Worm (Caenorhabditis elegans): ENCODE data around the gene F18E9.1.
"Not testable (repeated sequence)": the region's sequence is repeated elsewhere in the genome, so short reads cannot be mapped to it uniquely, and the experiment has no call there.

Gene F18E9.1

DNA sequence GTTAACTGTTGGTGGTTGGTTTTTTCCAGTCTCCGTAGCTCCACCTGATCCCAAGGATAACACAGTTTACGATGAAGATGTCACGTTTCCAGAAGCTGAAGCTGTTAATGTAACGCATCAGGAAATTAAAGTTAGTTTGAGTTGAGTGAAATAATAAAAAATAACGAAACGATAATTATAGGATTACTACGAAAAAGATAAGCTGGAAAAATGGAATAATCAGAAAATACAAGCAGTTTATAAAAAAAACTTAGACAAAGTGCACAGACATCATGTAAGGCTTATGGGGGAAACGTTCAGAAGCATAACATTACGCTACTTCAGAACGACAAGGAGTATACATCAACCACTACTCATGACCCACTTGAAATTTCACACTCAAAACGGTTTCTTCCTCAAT is 19.9 kb upstream of the F18E9.1 start, which contains the start of gene F18E9.8:
Gene F18E9.8, minus strand, starts transcription at position 101 of the 400 bp plus-strand sequence.
- TF ChIP-seq unc-62 (GFP tag; optimal IDR thresholded peaks at IDR 0.05): no peak

DNA sequence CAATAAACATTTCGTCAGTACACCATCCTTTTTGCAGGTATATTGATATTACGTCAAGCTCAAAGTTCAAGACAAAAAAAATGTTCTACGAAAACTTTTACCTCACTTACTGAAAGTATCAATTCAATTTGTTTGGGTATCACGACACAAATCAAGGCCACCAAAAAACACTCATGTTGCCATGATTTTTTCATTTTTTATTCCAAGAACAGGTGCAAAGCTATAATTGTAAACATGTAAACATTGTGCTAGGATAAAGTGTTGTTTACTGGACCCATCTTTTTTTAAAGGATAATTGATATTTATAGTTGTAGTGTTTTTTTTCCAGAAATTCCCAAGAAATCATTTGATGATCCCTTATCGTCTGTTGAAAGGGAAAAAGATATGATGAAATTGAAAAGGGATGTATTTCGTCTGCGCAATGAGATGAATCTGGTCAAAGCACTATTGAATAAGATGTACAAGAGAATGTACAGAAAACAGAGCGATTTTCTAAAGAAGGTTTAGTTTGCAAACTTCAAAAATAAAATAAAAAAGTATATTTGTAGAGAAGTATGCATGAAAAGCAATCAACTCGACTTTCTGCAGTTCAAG is 18.5 kb upstream of the F18E9.1 start:
- TF ChIP-seq unc-62 (GFP tag; optimal IDR thresholded peaks at IDR 0.05): no peak

DNA sequence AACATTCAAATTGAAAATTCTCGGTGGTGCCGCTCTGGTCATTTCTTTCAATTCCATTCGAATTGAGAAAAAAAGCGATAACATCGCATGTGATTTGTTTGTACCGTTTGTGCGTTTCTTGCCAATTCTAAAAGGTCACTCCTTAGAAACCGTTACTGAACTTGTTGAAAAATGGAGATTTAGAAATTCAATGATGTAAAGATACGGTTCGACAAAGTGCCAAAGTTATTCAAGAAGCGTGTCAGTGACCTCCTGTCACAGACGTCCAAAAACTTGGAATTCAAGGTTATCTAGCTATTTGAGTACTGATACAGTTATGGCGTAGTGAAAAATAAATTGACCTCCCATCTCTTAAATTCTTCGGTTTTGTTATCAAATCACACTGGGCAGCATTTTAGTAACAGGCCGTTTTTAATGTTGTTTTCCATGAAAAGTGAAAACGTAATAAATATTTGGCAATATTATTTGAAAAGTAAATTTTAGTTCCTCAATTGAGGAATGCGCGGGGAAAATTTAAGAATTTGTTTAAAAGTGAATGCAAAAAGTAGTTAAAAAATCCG is 16.4 kb upstream of the F18E9.1 start:
- no peak for TF ChIP-seq unc-62 (GFP tag; optimal IDR thresholded peaks at IDR 0.05)

DNA sequence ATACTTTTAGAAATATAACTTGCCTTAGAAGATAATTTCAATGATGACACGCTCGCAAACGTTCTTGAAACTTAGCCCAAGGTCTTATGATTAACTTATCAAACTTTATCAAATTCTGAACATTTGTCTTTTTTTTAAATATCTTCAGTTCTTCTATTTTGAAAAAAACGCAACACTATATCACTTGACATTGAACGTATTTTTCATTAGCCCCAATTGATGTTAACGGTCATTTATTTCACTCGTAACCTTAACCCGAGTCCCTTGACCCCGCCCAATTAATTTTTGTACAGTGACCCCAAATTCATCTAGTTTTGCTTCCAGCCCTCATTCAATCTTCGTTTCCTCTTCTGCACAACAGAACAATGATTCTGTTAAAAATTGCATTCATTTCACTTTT is 15.5 kb upstream of the F18E9.1 start, which contains the start of gene F18E9.3:
Gene F18E9.3, plus strand, starts transcription at position 311 of the 400 bp plus-strand sequence.
- no peak for TF ChIP-seq unc-62 (GFP tag; optimal IDR thresholded peaks at IDR 0.05)

DNA sequence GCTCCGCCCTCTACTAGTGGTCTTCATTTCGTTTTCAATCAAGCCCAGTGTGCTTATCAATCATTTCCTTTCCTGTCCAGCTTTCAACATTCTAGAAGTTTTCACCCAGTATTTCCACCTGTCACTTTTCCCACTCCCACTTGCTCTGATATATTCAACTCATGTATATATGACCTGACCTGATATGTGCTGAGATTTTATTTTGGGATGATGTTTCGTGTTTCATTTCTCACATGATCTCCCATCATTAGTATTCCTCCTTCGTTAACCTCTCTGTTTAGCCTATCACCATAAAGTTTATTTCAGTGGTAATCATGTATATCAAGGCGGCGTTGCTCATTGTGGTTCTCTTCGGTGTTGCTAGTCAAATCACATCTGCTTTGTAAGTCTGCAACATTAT is 8.5 kb upstream of the F18E9.1 start, which contains the start of gene nlp-7:
Gene nlp-7, plus strand, starts transcription at position 301 of the 400 bp plus-strand sequence.
- TF ChIP-seq unc-62 (GFP tag; optimal IDR thresholded peaks at IDR 0.05): no peak

DNA sequence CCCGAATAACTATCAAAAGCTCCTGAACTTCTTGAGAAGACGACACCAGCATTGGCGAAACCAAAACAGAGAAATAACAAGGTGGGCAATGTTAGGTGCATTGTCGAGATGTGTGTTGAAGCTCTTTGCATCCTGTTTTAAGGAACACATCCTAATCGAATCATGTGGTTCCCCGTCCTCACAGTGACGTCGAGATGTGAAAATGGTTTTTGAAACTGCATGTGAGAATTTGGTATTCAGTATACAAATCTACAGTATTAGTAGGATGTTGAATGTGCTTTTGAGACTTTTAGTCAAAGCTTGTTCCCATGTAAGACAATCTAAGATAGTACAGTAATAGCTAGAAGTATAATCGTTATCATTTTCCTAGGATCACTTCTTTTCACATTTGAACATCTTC is 3.7 kb upstream of the F18E9.1 start, which contains the start of gene F18E9.7:
Gene F18E9.7, minus strand, starts transcription at position 101 of the 400 bp plus-strand sequence.
- TF ChIP-seq unc-62 (GFP tag; optimal IDR thresholded peaks at IDR 0.05): no peak

DNA sequence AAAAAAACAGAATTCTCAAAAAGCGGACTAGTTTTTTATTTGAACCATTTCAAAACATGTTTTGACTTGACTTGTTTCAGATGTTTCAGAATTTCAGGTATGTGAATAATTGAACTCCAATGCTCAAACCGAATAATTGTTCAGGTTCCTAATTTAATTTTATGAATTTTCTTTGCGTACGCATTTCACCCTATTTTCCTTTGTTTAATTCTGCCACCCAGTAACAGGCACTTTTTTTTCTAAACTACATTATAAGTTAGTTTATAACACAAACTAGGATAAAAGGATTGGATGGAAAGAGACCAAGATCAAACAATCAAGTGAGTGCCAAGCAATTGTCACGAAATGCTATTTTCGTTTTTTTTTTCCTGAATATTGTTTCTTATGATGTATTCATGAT is 2.8 kb upstream of the F18E9.1 start:
- no peak for TF ChIP-seq unc-62 (GFP tag; optimal IDR thresholded peaks at IDR 0.05)

DNA sequence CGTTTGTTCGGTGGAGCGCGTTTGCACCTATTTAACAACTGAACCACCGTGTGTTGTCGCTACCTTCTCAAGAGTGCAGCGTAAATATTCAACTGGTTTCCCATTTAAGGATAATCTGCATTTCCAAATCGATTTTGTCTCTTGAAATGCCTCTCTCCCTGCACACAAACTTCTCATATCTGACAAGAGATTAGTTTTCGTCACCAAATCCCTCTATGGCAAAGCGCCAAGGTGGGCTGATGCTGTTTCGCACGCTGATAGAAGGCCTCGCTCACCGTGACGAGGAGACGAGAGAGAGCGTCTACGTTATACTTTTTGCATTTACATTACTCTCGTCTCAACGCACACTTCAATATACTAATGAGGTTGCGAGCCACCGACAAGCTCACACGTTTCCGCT is 1.6 kb upstream of the F18E9.1 start:
- no peak for TF ChIP-seq unc-62 (GFP tag; optimal IDR thresholded peaks at IDR 0.05)

DNA sequence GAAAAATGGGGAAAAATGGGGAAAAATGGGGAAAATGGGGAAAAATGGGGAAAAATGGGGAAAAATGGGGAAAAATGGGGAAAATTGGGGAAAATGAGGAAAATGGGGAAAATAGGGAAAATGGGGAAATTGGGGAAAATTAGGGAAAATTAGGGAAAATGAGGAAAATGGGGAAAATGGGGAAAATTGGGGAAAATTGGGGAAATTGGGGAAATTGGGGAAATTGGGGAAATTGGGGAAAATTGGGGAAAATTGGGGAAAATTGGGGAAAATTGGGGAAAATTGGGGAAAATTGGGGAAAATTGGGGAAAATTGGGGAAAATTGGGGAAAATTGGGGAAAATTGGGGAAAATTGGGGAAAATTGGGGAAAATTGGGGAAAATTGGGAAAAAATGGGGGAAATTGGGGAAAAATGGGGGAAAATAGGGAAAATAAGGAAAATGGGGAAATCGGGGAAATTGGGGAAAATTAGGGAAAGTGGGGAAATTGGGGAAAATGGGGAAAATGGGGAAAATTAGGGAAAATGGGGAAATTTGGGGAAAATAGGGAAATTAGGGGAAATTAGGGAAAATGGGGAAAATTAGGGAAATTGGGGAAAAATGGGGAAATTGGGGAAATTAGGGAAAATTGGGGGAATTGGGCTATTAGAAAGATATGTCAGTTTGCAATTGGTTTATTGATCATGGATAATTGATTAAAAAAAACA is 1.5 kb downstream of the F18E9.1 start:
- no peak for TF ChIP-seq unc-62 (GFP tag; optimal IDR thresholded peaks at IDR 0.05)

DNA sequence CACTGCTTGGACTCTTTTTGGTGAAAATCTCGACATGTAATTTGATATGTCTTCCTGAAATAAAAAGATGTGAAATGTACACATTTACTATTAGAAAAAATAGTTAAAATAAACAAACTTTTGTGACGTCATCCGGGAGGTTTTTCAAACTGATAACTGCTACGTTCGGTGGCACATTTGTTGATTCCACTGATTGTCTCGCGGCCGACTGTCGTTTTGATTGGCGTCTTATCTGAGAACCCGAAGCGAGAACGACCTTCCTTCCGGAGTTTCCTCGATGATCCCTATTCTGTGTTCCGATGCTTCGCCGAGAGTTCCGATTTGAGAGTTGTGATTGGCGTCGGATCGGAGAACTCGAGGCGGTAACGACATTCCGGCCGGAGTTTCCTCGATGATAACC is 2.8 kb downstream of the F18E9.1 start:
- TF ChIP-seq unc-62 (GFP tag; optimal IDR thresholded peaks at IDR 0.05): no peak

DNA sequence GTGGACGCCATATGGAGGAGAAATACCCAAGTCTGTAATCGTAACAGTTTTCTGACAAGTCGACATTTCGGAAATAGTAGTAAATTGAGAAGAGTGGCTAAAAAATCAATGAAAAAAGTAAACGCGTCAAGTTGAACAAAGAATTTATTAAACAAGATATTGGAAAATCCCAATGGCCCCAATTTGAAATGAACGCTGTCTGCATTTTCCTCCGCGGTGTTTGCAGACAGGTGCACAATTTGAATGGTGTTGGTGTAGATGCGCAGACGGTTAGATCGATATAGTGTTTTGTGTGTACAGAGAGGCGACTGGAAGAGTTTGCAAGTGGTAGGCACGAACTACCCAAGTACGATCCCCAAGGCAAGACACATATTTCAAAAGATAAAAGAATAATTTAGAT is 3.7 kb downstream of the F18E9.1 start, which contains the start of the genes H35N09.2 and H35N09.1:
Gene H35N09.2, minus strand, starts transcription at position 54 of the 400 bp plus-strand sequence.
Gene H35N09.1, plus strand, starts transcription at position 335 of the 400 bp plus-strand sequence.
- TF ChIP-seq unc-62 (GFP tag; optimal IDR thresholded peaks at IDR 0.05): no peak

DNA sequence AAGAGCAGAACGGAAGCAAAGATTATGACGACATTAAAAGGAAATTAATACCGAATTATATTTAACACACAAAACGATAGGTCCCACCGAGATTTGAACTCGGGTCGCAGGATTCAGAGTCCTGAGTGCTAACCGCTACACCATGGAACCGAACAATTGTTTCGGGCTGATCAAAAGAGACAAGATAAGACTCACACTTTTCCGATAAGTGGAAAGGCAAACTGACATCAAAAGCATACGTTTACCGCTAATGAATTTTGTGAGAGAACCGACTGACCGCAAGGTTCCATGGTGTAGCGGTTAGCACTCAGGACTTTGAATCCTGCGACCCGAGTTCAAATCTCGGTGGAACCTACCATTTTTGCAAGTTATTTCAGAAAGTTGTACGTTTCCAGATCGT is 7.4 kb downstream of the F18E9.1 start:
- TF ChIP-seq unc-62 (GFP tag; optimal IDR thresholded peaks at IDR 0.05): no peak

DNA sequence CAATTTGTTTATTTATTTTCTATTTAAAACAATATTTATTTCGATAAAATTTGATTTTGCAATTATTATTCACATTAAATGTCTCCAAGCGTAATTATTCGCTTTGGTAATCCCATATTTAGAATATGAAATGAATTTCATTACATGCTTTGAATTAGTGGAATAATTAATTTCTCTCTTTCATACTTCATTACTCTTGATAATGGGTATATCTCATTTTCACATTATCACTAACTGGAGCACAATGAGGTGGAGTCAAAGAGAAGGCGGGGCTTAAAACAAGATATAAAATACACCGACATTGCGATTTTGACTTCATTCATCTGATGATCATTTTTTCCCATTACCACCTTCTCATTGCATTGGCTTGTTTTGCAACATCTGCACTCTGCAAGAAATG is 9.3 kb downstream of the F18E9.1 start, which contains the start of gene K01A12.4:
Gene K01A12.4, plus strand, starts transcription at position 301 of the 400 bp plus-strand sequence.
- not testable (repeated sequence) for TF ChIP-seq unc-62 (GFP tag; optimal IDR thresholded peaks at IDR 0.05)

DNA sequence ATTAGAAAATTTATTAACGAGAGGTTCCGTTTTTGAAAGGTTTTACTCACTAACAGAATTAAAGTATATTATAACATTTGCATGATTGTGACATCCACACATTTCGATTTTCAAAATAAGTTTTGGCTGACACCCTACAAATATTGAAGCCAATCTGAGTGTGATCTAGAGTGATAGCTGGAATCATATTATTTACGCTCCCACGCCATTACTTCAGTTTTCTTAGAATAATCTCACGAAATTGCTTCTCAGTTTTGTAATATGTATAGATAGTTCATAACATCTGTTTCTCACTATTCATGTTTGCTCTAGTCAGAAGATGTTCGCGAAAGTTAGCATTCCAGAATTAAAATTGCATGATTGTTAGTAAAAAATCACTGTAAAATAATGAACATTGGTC is 10.9 kb downstream of the F18E9.1 start:
- TF ChIP-seq unc-62 (GFP tag; optimal IDR thresholded peaks at IDR 0.05): no peak

DNA sequence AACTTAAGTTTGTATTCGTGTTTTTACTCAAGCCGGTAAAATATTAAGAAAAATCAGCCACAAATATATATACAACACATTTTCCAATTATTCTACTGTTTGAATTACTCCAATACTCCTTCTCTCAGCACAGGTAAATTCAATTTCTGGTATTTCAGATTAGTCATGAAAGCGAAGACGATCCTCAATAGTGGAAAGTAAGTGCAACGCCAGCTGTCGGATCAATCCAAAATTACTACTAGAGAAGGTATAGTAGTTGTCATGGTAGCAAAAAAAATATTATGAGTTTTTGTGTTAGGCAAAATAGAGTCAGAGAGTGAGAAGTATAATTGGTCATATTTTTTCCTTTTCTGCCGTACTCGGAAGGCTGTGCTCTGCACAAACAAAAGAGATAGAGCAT is 11.7 kb downstream of the F18E9.1 start, which contains the start of gene K01A12.2:
Gene K01A12.2, plus strand, starts transcription at position 301 of the 400 bp plus-strand sequence.
- no peak for TF ChIP-seq unc-62 (GFP tag; optimal IDR thresholded peaks at IDR 0.05)

DNA sequence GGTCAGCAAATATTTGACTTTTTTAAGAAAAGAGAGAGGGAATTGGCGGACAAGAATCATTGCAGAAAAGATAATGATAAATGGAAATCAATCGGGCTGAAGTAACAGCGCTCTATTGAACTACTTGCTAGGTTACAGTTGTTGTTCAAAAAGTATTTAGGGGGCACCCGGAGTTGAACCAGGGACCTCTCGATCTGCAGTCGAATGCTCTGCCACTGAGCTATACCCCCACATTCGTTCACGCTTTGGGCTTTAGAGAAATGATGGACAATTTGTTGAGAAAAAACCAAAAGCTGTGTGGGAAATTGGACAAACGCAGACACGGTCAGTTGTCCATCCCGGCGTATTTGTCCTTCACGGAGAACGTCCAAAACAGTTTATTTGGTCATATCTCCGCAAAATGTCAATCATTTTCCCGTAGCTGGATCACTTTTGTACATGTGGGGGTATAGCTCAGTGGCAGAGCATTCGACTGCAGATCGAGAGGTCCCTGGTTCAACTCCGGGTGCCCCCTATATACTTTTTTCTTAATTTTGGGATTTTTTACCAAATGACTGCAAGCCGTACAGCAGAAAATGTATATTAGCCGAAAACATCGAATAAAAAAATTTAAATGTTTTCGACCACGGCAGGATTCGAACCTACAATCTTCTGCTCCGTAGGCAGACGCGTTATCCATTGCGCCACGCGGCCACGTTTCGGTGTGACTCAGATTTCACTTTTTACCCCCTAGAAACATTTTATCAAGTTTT is 22.7 kb downstream of the F18E9.1 start:
- no peak for TF ChIP-seq unc-62 (GFP tag; optimal IDR thresholded peaks at IDR 0.05)

All from whole organism, dauer.